Worm (Caenorhabditis elegans) whole organism, L1 larva: ENCODE data around the gene F39G3.2.

Source experiments
- C34B4.2 ChIP-seq: sonication (generic microtip); optimal IDR thresholded peaks from 2 replicates; lab custom pipeline; 2017; ENCODE audit warnings: mild to moderate bottlenecking, missing genetic modification characterization, missing compliant biosample characterization
- Y116A8C.19 ChIP-seq: sonication (generic microtip); optimal IDR thresholded peaks from 2 replicates; lab custom pipeline; 2016; ENCODE audit warnings: missing compliant biosample characterization, missing genetic modification characterization, borderline replicate concordance
- aha-1 ChIP-seq: fragments of 150-350 bp; optimal IDR thresholded peaks from 2 replicates; lab custom pipeline; 2014; ENCODE audit warnings: missing biosample characterization, missing genetic modification characterization
- aly-2 ChIP-seq: fragments of 150-350 bp; optimal IDR thresholded peaks from 2 replicates; lab custom pipeline; 2014; ENCODE audit warnings: missing biosample characterization, missing genetic modification characterization
- ama-1 ChIP-seq: fragments of 150-350 bp; optimal IDR thresholded peaks from 2 replicates; lab custom pipeline; 2014
- ceh-82 ChIP-seq, 3 experiments: fragments of 150-350 bp in 1 of 3; sonication (generic microtip) in 2 of 3; optimal IDR thresholded peaks; 2 replicates each; lab custom pipeline; 2014 to 2017; ENCODE audit warnings: missing biosample characterization in 3 of 3, missing genetic modification characterization in 3 of 3
- ceh-90 ChIP-seq: sonication (generic microtip); optimal IDR thresholded peaks from 2 replicates; lab custom pipeline; 2016; ENCODE audit warnings: missing genetic modification characterization, missing compliant biosample characterization
- ces-1 ChIP-seq: fragments of 150-350 bp; optimal IDR thresholded peaks from 2 replicates; lab custom pipeline; 2014; ENCODE audit warnings: missing biosample characterization, missing genetic modification reagents, missing genetic modification characterization
- dpl-1 ChIP-seq, 3 experiments: fragments of 150-350 bp in 2 of 3; sonication (generic microtip) in 1 of 3; optimal IDR thresholded peaks; 2 replicates each; lab custom pipeline; 2014 to 2017; ENCODE audit warnings: missing biosample characterization in 3 of 3, missing genetic modification characterization in 3 of 3, missing genetic modification reagents in 3 of 3
- dsc-1 ChIP-seq: sonication (generic microtip); optimal IDR thresholded peaks from 2 replicates; lab custom pipeline; 2016; ENCODE audit warnings: mild to moderate bottlenecking, missing genetic modification characterization, missing compliant biosample characterization
- efl-1 ChIP-seq, 4 experiments: fragments of 150-350 bp; optimal IDR thresholded peaks in 3 of 4; peaks in 1 of 4; 1 replicate in 1 of 4; 2 replicates in 3 of 4; lab custom pipeline; 2014; ENCODE audit warnings: missing biosample characterization in 2 of 4, missing genetic modification characterization in 2 of 4, missing genetic modification reagents in 2 of 4
- egl-13 ChIP-seq: sonication (generic microtip); optimal IDR thresholded peaks from 2 replicates; lab custom pipeline; 2016; ENCODE audit warnings: missing genotype, missing genetic modification reagents, missing genetic modification characterization, missing compliant biosample characterization
- egl-27 ChIP-seq, 2 experiments: fragments of 150-350 bp in 1 of 2; sonication (generic microtip); optimal IDR thresholded peaks; 3 replicates each; lab custom pipeline; 2017 to 2018; ENCODE audit warnings: missing biosample characterization in 2 of 2, missing genetic modification characterization in 2 of 2, missing genetic modification reagents in 2 of 2
- fkh-10 ChIP-seq: sonication (generic microtip); optimal IDR thresholded peaks from 2 replicates; lab custom pipeline; 2017; ENCODE audit warnings: missing biosample characterization, missing genetic modification reagents, missing genetic modification characterization
- fkh-4 ChIP-seq: sonication (generic microtip); optimal IDR thresholded peaks from 2 replicates; lab custom pipeline; 2016; ENCODE audit warnings: missing compliant biosample characterization, missing genetic modification characterization, borderline replicate concordance
- fkh-8 ChIP-seq: sonication (generic microtip); optimal IDR thresholded peaks from 2 replicates; lab custom pipeline; 2016; ENCODE audit warnings: mild to moderate bottlenecking, missing genetic modification characterization, missing compliant biosample characterization
- fos-1 ChIP-seq: fragments of 150-350 bp; optimal IDR thresholded peaks from 2 replicates; lab custom pipeline; 2014; ENCODE audit warnings: missing biosample characterization, missing genetic modification characterization
- grh-1 ChIP-seq: fragments of 200-800 bp; sonication (Bioruptor generic); IDR thresholded peaks from 2 replicates; pipeline ENCODE4 v1.3.6; 2022; ENCODE audit warnings: missing genetic modification reagents, missing genetic modification characterization, missing compliant biosample characterization
- hlh-17 ChIP-seq: fragments of 200-800 bp; sonication (Bioruptor generic); optimal IDR thresholded peaks from 2 replicates; lab custom pipeline; 2018; ENCODE audit warnings: missing genetic modification characterization, mild to moderate bottlenecking, missing compliant biosample characterization, moderate library complexity, borderline replicate concordance
- hpl-2 ChIP-seq: fragments of 150-350 bp; optimal IDR thresholded peaks from 2 replicates; lab custom pipeline; 2014; ENCODE audit warnings: missing biosample characterization, missing genetic modification reagents, missing genetic modification characterization
- irx-1 ChIP-seq: sonication (generic microtip); optimal IDR thresholded peaks from 2 replicates; lab custom pipeline; 2016; ENCODE audit warnings: missing genetic modification characterization, missing compliant biosample characterization
- jun-1 ChIP-seq: fragments of 150-350 bp; optimal IDR thresholded peaks from 2 replicates; lab custom pipeline; 2014; ENCODE audit warnings: missing biosample characterization, missing genetic modification reagents, missing genetic modification characterization
- lin-14 ChIP-seq: fragments of 200-800 bp; sonication (Bioruptor generic); optimal IDR thresholded peaks from 2 replicates; lab custom pipeline; 2018; ENCODE audit warnings: mild to moderate bottlenecking, missing genetic modification characterization, moderate library complexity, missing compliant biosample characterization
- lin-15B ChIP-seq: fragments of 150-350 bp; sonication (generic microtip); optimal IDR thresholded peaks from 3 replicates; lab custom pipeline; 2014; ENCODE audit warnings: missing biosample characterization, missing genetic modification characterization
- lin-35 ChIP-seq, 2 experiments: fragments of 150-350 bp; optimal IDR thresholded peaks; 2 replicates each; lab custom pipeline; 2014; ENCODE audit warnings: missing biosample characterization in 2 of 2, missing genetic modification characterization in 2 of 2, missing genetic modification reagents in 2 of 2
- lin-39 ChIP-seq: fragments of 150-350 bp; optimal IDR thresholded peaks from 2 replicates; lab custom pipeline; 2014; ENCODE audit warnings: missing biosample characterization, missing genetic modification reagents, missing genetic modification characterization
- lsy-2 ChIP-seq, 2 experiments: fragments of 150-350 bp; optimal IDR thresholded peaks; 2 replicates each; lab custom pipeline; 2014; ENCODE audit warnings: missing biosample characterization in 2 of 2, missing genetic modification characterization in 2 of 2
- mdl-1 ChIP-seq, 2 experiments: fragments of 150-350 bp; optimal IDR thresholded peaks; 2 replicates each; lab custom pipeline; 2014 to 2017; ENCODE audit warnings: missing biosample characterization in 2 of 2, missing genetic modification characterization in 2 of 2, inconsistent platforms in 1 of 2
- mef-2 ChIP-seq: fragments of 150-350 bp; optimal IDR thresholded peaks from 2 replicates; lab custom pipeline; 2014; ENCODE audit warnings: missing biosample characterization, missing genetic modification characterization
- mep-1 ChIP-seq: fragments of 150-350 bp; optimal IDR thresholded peaks from 2 replicates; lab custom pipeline; 2014; ENCODE audit warnings: missing biosample characterization, missing genetic modification characterization
- nhr-11 ChIP-seq: fragments of 150-350 bp; optimal IDR thresholded peaks from 2 replicates; lab custom pipeline; 2014; ENCODE audit warnings: missing biosample characterization, missing genetic modification characterization
- nhr-12 ChIP-seq: sonication (generic microtip); optimal IDR thresholded peaks from 2 replicates; lab custom pipeline; 2017; ENCODE audit warnings: missing biosample characterization, missing genetic modification characterization
- nhr-19 ChIP-seq: fragments of 200-800 bp; sonication (Bioruptor generic); conservative IDR thresholded peaks from 2 replicates; pipeline ENCODE4 v1.3.6; 2022; ENCODE audit warnings: missing genetic modification characterization, missing compliant biosample characterization
- nhr-20 ChIP-seq: sonication (generic microtip); optimal IDR thresholded peaks from 2 replicates; lab custom pipeline; 2016; ENCODE audit warnings: mild to moderate bottlenecking, missing genetic modification characterization, missing compliant biosample characterization
- nhr-76 ChIP-seq: sonication (generic microtip); optimal IDR thresholded peaks from 2 replicates; lab custom pipeline; 2017; ENCODE audit warnings: missing biosample characterization, missing genetic modification characterization
- nhr-77 ChIP-seq: fragments of 150-350 bp; optimal IDR thresholded peaks from 2 replicates; lab custom pipeline; 2014; ENCODE audit warnings: missing biosample characterization, missing genetic modification characterization
- nhr-84 ChIP-seq: sonication (generic microtip); optimal IDR thresholded peaks from 2 replicates; lab custom pipeline; 2017; ENCODE audit warnings: missing biosample characterization, missing genetic modification characterization
- nhr-90 ChIP-seq: sonication (generic microtip); optimal IDR thresholded peaks from 2 replicates; lab custom pipeline; 2016; ENCODE audit warnings: mild to moderate bottlenecking, missing genetic modification characterization, missing compliant biosample characterization; ENCODE audit not compliant: poor library complexity
- pag-3 ChIP-seq: sonication (generic microtip); optimal IDR thresholded peaks from 2 replicates; lab custom pipeline; 2017; ENCODE audit warnings: missing genetic modification characterization, mild to moderate bottlenecking, missing compliant biosample characterization, antibody characterized with exemption, borderline replicate concordance; ENCODE audit not compliant: insufficient read depth
- rnt-1 ChIP-seq: sonication (generic microtip); optimal IDR thresholded peaks from 2 replicates; lab custom pipeline; 2016; ENCODE audit warnings: mild to moderate bottlenecking, missing genetic modification characterization, moderate library complexity, missing compliant biosample characterization
- snu-23 ChIP-seq: sonication (generic microtip); optimal IDR thresholded peaks from 2 replicates; lab custom pipeline; 2016; ENCODE audit warnings: missing genetic modification characterization, missing compliant biosample characterization
- sup-37 ChIP-seq: fragments of 200-800 bp; sonication (Bioruptor generic); optimal IDR thresholded peaks from 2 replicates; lab custom pipeline; 2018; ENCODE audit warnings: mild to moderate bottlenecking, missing genetic modification characterization, missing compliant biosample characterization
- tlp-1 ChIP-seq: fragments of 150-350 bp; optimal IDR thresholded peaks from 2 replicates; lab custom pipeline; 2014; ENCODE audit warnings: missing biosample characterization, missing genetic modification characterization
- unc-130 ChIP-seq: fragments of 150-350 bp; optimal IDR thresholded peaks from 2 replicates; lab custom pipeline; 2017; ENCODE audit warnings: missing biosample characterization, missing genetic modification characterization, inconsistent platforms
- unc-30 ChIP-seq: sonication (generic microtip); optimal IDR thresholded peaks from 2 replicates; lab custom pipeline; 2017; ENCODE audit warnings: missing biosample characterization, missing genetic modification characterization
- ztf-11 ChIP-seq, 2 experiments: sonication (generic microtip); optimal IDR thresholded peaks; 2 replicates each; lab custom pipeline; 2016 to 2017; ENCODE audit warnings: missing genetic modification characterization in 2 of 2, missing biosample characterization in 1 of 2, missing compliant biosample characterization in 1 of 2
- ztf-4 ChIP-seq: fragments of 150-350 bp; optimal IDR thresholded peaks from 2 replicates; lab custom pipeline; 2014; ENCODE audit warnings: missing biosample characterization, missing genetic modification characterization

Gene F39G3.2

DNA sequence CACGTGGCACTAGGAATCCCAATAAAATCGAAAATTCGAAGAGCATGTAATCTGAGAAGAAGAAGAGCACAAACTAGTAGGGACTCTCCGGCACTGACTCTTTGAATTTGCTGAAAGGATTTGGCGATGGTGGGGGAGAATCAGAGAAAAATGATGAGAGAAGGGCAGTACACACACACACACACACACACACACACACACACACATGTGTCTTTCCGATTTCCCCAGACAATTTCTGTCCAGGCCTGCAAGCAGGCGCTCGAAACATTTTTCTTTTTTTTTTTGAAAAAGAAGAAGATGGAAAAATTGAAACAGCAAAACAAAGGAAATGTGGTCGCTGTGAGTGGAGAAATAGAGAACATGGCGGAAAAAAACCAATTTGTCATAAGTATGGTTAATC is 7.6 kb upstream of the F39G3.2 start, which contains the start of gene tig-2 (continued):
- TF ChIP-seq efl-1 (optimal IDR thresholded peaks at IDR 0.05; lab: Kevin White, UChicago) (no peak), efl-1 (GFP tag; optimal IDR thresholded peaks at IDR 0.05 in 1 of 2; lab: Kevin White, UChicago) (peak in 1 of 2 experiments; percentile 67), fkh-10 (GFP tag; lab: Kevin White, UChicago) (no peak), mep-1 (tag; lab: Kevin White, UChicago) (peak; percentile 36), ama-1 (lab: Kevin White, UChicago) (no peak)

DNA sequence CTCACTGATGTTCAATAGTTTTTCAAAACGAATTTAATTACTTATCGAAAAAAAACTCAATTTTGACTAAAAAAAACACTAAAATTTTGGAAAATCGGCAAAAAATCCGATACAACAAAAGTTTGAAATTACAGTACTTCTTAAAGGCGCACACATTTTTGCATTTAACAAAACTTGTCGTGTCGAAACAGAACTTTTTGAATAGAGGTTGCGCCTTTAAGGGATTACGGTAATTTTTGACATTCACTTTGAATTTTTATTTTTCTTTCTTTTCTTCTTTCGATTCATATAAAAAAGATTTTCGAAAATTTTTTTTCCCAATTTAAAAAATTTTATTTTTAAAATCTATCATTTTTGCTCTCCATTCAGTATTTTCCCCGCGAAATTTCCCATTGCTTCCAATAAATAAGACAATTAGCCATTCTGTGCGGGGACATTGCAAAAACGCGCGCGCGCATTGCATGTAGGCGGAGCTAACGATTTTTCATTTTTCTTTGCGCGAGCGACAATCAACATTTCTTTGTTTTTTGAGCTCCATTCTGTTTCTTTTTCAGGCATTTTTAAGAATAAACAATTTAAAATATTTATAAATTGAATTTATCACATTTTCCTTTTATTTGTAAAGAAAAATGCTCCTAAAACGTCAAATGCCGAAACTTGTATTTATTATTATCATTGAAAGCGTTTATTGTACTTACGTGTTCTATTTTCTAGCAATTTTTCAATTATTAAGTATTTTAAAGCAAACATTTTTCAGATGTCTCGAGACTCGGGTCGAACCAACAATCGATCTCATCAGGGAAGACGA is 6.3 kb upstream of the F39G3.2 start, which contains the start of gene F39G3.3:
F39G3.3 (plus strand) TSS at position 758 of the 808 bp plus-strand sequence.
- TF ChIP-seq hlh-17, result no peak
- no peak for TF ChIP-seq lin-15B (tag; lab: Kevin White, UChicago)
- TF ChIP-seq nhr-11 (tag; lab: Kevin White, UChicago), result no peak
- peak; percentile 67 for TF ChIP-seq snu-23 (GFP tag; lab: Kevin White, UChicago)
- TF ChIP-seq irx-1 (tag; lab: Kevin White, UChicago), result peak; percentile 42
- no peak for TF ChIP-seq ces-1
- TF ChIP-seq nhr-77, result no peak
- TF ChIP-seq lin-14 (GFP tag; lab: Kevin White, UChicago), result peak; percentile 50
- TF ChIP-seq nhr-12 (tag; lab: Kevin White, UChicago), result no peak
- TF ChIP-seq Y116A8C.19, result no peak
- TF ChIP-seq jun-1, result no peak
- TF ChIP-seq tlp-1, result no peak
- TF ChIP-seq aha-1 (tag; lab: Kevin White, UChicago), result no peak
- peak; percentile 81 for TF ChIP-seq rnt-1 (tag; lab: Kevin White, UChicago)
- peak; percentile 24 to 49 for TF ChIP-seq lin-35 (GFP tag; optimal IDR thresholded peaks at IDR 0.05; lab: Kevin White, UChicago)
- TF ChIP-seq ztf-4 (tag; lab: Kevin White, UChicago), result no peak
- no peak for TF ChIP-seq unc-30 (tag; lab: Kevin White, UChicago)
- TF ChIP-seq ceh-90, result no peak
- TF ChIP-seq lsy-2 (tag; optimal IDR thresholded peaks at IDR 0.05; lab: Kevin White, UChicago), result peak; percentile 58 to 63
- peak; percentile 4 for TF ChIP-seq hpl-2 (GFP tag; lab: Kevin White, UChicago)
- TF ChIP-seq ceh-82 (tag; optimal IDR thresholded peaks at IDR 0.05; lab: Kevin White, UChicago), result peak; percentile 36 to 55 (median 43)
- peak; percentile 88 for TF ChIP-seq unc-130 (tag; lab: Kevin White, UChicago)
- TF ChIP-seq ztf-11 (tag; optimal IDR thresholded peaks at IDR 0.05; lab: Kevin White, UChicago), result peak in 1 of 2 experiments; percentile 7
- no peak for TF ChIP-seq nhr-84 (tag; lab: Kevin White, UChicago)
- TF ChIP-seq aly-2 (tag; lab: Kevin White, UChicago), result no peak
- no peak for TF ChIP-seq grh-1 (GFP tag; lab: Robert Waterston, UW)
- no peak for TF ChIP-seq fos-1 (tag; lab: Kevin White, UChicago)
- TF ChIP-seq mef-2 (tag; lab: Kevin White, UChicago), result no peak
- peak; percentile 54 for TF ChIP-seq nhr-19 (GFP tag; lab: Robert Waterston, UW)
- TF ChIP-seq efl-1 (optimal IDR thresholded peaks at IDR 0.05; lab: Kevin White, UChicago), result peak; percentile 33 to 55
- TF ChIP-seq efl-1 (GFP tag; optimal IDR thresholded peaks at IDR 0.05 in 1 of 2; lab: Kevin White, UChicago), result peak; percentile 35 to 95
- TF ChIP-seq nhr-90 (tag; lab: Kevin White, UChicago), result peak; percentile 69
- TF ChIP-seq fkh-8, result no peak
- TF ChIP-seq C34B4.2 (tag; lab: Kevin White, UChicago), result no peak
- peak; percentile 81 for TF ChIP-seq lin-39 (tag; lab: Kevin White, UChicago)
- TF ChIP-seq pag-3 (tag; lab: Kevin White, UChicago), result no peak
- TF ChIP-seq dsc-1 (tag; lab: Kevin White, UChicago), result peak; percentile 73
- peak; percentile 9 for TF ChIP-seq fkh-4 (tag; lab: Kevin White, UChicago)
- no peak for TF ChIP-seq fkh-10 (GFP tag; lab: Kevin White, UChicago)
- no peak for TF ChIP-seq nhr-76 (tag; lab: Kevin White, UChicago)
- no peak for TF ChIP-seq sup-37 (GFP tag; lab: Kevin White, UChicago)
- TF ChIP-seq mep-1 (tag; lab: Kevin White, UChicago), result peak; percentile 68
- peak; percentile 29 for TF ChIP-seq egl-13 (tag; lab: Kevin White, UChicago)
- TF ChIP-seq nhr-20, result peak; percentile 57
- TF ChIP-seq dpl-1 (GFP tag; optimal IDR thresholded peaks at IDR 0.05; lab: Kevin White, UChicago), result peak; percentile 19 to 59 (median 46)
- no peak for TF ChIP-seq egl-27 (tag; optimal IDR thresholded peaks at IDR 0.05; lab: Kevin White, UChicago)
- TF ChIP-seq mdl-1 (tag; optimal IDR thresholded peaks at IDR 0.05; lab: Kevin White, UChicago), result peak in 1 of 2 experiments; percentile 30
